Worm (Caenorhabditis elegans) whole organism, mixed stage, embryonic: ENCODE data around the gene F54B11.9.
A peak's percentile ranks its signal among the peaks of the same experiment; 100 is the strongest.

ENCODE experiments used
- M03D4.4 ChIP-seq: sonication (generic microtip); optimal IDR thresholded peaks from 2 replicates; lab custom pipeline; 2017; ENCODE audit warnings: mild to moderate bottlenecking, missing genetic modification characterization, missing compliant biosample characterization
- bed-3 ChIP-seq: fragments of 200-800 bp; sonication (Bioruptor generic); optimal IDR thresholded peaks from 3 replicates; lab custom pipeline; 2018; ENCODE audit warnings: mild to moderate bottlenecking, missing genetic modification characterization, moderate library complexity, missing compliant biosample characterization
- blmp-1 ChIP-seq: fragments of 150-350 bp; optimal IDR thresholded peaks from 2 replicates; lab custom pipeline; 2014; ENCODE audit warnings: missing biosample characterization, missing genetic modification characterization
- ceh-39 ChIP-seq: fragments of 150-350 bp; optimal IDR thresholded peaks from 2 replicates; lab custom pipeline; 2014; ENCODE audit warnings: missing biosample characterization, missing genetic modification characterization
- ceh-43 ChIP-seq: fragments of 200-800 bp; sonication (Bioruptor generic); optimal IDR thresholded peaks from 2 replicates; lab custom pipeline; 2018; ENCODE audit warnings: mild to moderate bottlenecking, missing genetic modification characterization, moderate library complexity, missing compliant biosample characterization
- ceh-83 ChIP-seq: fragments of 200-800 bp; sonication (Bioruptor generic); optimal IDR thresholded peaks from 2 replicates; lab custom pipeline; 2018; ENCODE audit warnings: mild to moderate bottlenecking, missing genetic modification characterization, missing compliant biosample characterization
- ces-1 ChIP-seq: fragments of 150-350 bp; optimal IDR thresholded peaks from 2 replicates; lab custom pipeline; 2014; ENCODE audit warnings: missing biosample characterization, missing genetic modification reagents, missing genetic modification characterization
- drap-1 ChIP-seq: fragments of 200-800 bp; sonication (Bioruptor generic); optimal IDR thresholded peaks from 3 replicates; lab custom pipeline; 2018; ENCODE audit warnings: mild to moderate bottlenecking, missing genetic modification characterization, missing compliant biosample characterization
- elt-3 ChIP-seq: fragments of 150-350 bp; optimal IDR thresholded peaks from 2 replicates; lab custom pipeline; 2014; ENCODE audit warnings: missing biosample characterization, missing genetic modification characterization
- flh-1 ChIP-seq: fragments of 200-800 bp; sonication (Bioruptor generic); optimal IDR thresholded peaks from 2 replicates; lab custom pipeline; 2018; ENCODE audit warnings: mild to moderate bottlenecking, missing genetic modification characterization, moderate library complexity, missing compliant biosample characterization
- hlh-1 ChIP-seq: fragments of 150-350 bp; optimal IDR thresholded peaks from 2 replicates; lab custom pipeline; 2014; ENCODE audit warnings: missing biosample characterization, missing genetic modification reagents, missing genetic modification characterization
- lin-13 ChIP-seq: fragments of 150-350 bp; optimal IDR thresholded peaks from 2 replicates; lab custom pipeline; 2014; ENCODE audit warnings: missing biosample characterization, missing genetic modification characterization
- lin-32 ChIP-seq: fragments of 200-800 bp; sonication (Bioruptor generic); optimal IDR thresholded peaks from 2 replicates; lab custom pipeline; 2018; ENCODE audit warnings: mild to moderate bottlenecking, missing genetic modification characterization, missing compliant biosample characterization
- lsy-2 ChIP-seq: fragments of 150-350 bp; optimal IDR thresholded peaks from 2 replicates; lab custom pipeline; 2014; ENCODE audit warnings: missing biosample characterization, missing genetic modification characterization
- mab-5 ChIP-seq: fragments of 150-350 bp; optimal IDR thresholded peaks from 2 replicates; lab custom pipeline; 2014; ENCODE audit warnings: missing biosample characterization, missing genetic modification characterization
- mep-1 ChIP-seq: fragments of 150-350 bp; optimal IDR thresholded peaks from 2 replicates; lab custom pipeline; 2017; ENCODE audit warnings: missing biosample characterization, missing genetic modification reagents, missing genetic modification characterization, inconsistent platforms
- mls-2 ChIP-seq: sonication (generic microtip); optimal IDR thresholded peaks from 2 replicates; lab custom pipeline; 2016; ENCODE audit warnings: mild to moderate bottlenecking, missing genetic modification characterization, moderate library complexity, missing compliant biosample characterization
- nhr-2 ChIP-seq: fragments of 150-350 bp; optimal IDR thresholded peaks from 2 replicates; lab custom pipeline; 2014; ENCODE audit warnings: missing biosample characterization, missing genetic modification characterization
- nhr-237 ChIP-seq: fragments of 150-350 bp; optimal IDR thresholded peaks from 2 replicates; lab custom pipeline; 2014; ENCODE audit warnings: missing biosample characterization, missing genetic modification characterization
- nhr-28 ChIP-seq: fragments of 150-350 bp; optimal IDR thresholded peaks from 2 replicates; lab custom pipeline; 2014; ENCODE audit warnings: missing biosample characterization, missing genetic modification characterization
- nhr-76 ChIP-seq: sonication (generic microtip); optimal IDR thresholded peaks from 2 replicates; lab custom pipeline; 2017; ENCODE audit warnings: missing biosample characterization, missing genetic modification characterization
- pha-4 ChIP-seq: fragments of 150-350 bp; optimal IDR thresholded peaks from 2 replicates; lab custom pipeline; 2018; ENCODE audit warnings: missing biosample characterization, missing genetic modification reagents, missing genetic modification characterization
- sem-2 ChIP-seq: fragments of 200-800 bp; sonication (Bioruptor generic); optimal IDR thresholded peaks from 2 replicates; lab custom pipeline; 2018; ENCODE audit warnings: mild to moderate bottlenecking, missing genetic modification characterization, missing compliant biosample characterization
- snpc-4 ChIP-seq: fragments of 150-350 bp; optimal IDR thresholded peaks from 2 replicates; lab custom pipeline; 2014; ENCODE audit warnings: missing biosample characterization, missing genetic modification characterization
- sptf-1 ChIP-seq: sonication (generic microtip); optimal IDR thresholded peaks from 2 replicates; lab custom pipeline; 2017; ENCODE audit warnings: mild to moderate bottlenecking, missing genetic modification characterization, moderate library complexity, missing compliant biosample characterization
- tbx-8 ChIP-seq: fragments of 200-800 bp; sonication (Bioruptor generic); optimal IDR thresholded peaks from 2 replicates; lab custom pipeline; 2018; ENCODE audit warnings: mild to moderate bottlenecking, missing genetic modification characterization, moderate library complexity, missing compliant biosample characterization
- unc-120 ChIP-seq: sonication (generic microtip); optimal IDR thresholded peaks from 2 replicates; lab custom pipeline; 2017; ENCODE audit warnings: missing genetic modification characterization, missing compliant biosample characterization; ENCODE audit not compliant: poor library complexity, severe bottlenecking
- unc-39 ChIP-seq: fragments of 150-350 bp; optimal IDR thresholded peaks from 2 replicates; lab custom pipeline; 2014; ENCODE audit warnings: missing biosample characterization, missing genetic modification characterization
- unc-62 ChIP-seq: fragments of 150-350 bp; optimal IDR thresholded peaks from 2 replicates; lab custom pipeline; 2014; ENCODE audit warnings: missing biosample characterization, missing genetic modification reagents, missing genetic modification characterization
- ztf-11 ChIP-seq: fragments of 150-350 bp; optimal IDR thresholded peaks from 2 replicates; lab custom pipeline; 2014; ENCODE audit warnings: missing biosample characterization, missing genetic modification characterization

F54B11.9 gene

DNA sequence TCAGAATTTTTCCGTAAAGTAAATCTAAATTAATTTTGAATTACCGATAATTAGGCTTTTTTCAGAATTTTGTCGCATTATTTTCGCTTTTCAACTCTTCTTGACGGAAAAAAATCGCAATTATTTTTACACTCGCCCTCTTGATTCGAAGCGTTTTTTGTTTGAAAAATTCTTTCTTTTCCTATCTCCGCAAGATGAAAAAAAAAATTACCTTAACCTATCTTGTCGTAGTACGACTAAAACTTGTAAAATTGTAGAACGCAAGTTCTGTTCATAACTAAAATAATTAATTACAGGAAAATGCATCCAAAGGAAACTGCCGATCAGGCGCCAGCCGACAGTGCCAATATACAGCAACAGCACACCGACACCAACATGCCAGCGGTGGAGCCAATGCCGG is 5.2 kb upstream of the F54B11.9 start, which contains the start of gene F54B11.7:
F54B11.7 (plus strand) TSS at position 301 of the 400 bp plus-strand sequence.
- no peak for TF ChIP-seq ces-1
- no peak for TF ChIP-seq unc-62 (GFP tag; lab: Kevin White, UChicago)
- no peak for TF ChIP-seq nhr-28
- TF ChIP-seq ceh-83 = no peak
- TF ChIP-seq ceh-43 (GFP tag; lab: Kevin White, UChicago) = no peak
- TF ChIP-seq drap-1 (GFP tag; lab: Kevin White, UChicago) = no peak
- TF ChIP-seq lsy-2 (tag; lab: Kevin White, UChicago) = no peak

DNA sequence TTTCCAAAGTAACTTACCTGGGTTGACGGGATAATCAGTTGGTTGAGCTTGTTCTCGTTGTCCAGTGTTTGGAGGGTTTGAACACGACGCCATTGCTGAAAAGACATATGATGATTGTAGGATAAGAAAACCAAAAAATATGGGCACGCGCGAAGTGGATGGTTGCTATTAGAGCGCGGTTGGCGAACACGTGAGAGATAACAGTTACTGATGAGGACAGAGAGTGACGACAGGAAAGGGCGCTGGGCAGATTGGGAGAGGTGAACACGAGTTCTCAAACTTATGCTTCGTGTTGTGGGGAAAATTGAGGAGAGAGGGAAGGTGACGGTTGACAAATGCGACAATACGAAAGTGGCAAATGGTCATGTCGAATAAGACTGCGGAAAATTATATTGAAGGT is 1.5 kb upstream of the F54B11.9 start, which contains the start of gene F54B11.8:
F54B11.8 (minus strand) TSS at position 101 of the 400 bp plus-strand sequence.
- no peak for TF ChIP-seq hlh-1 (tag; lab: Kevin White, UChicago)
- TF ChIP-seq bed-3 (GFP tag; lab: Kevin White, UChicago) = no peak
- TF ChIP-seq ceh-83 = no peak
- TF ChIP-seq sem-2 (GFP tag; lab: Kevin White, UChicago) = no peak
- TF ChIP-seq unc-120 = no peak
- TF ChIP-seq sptf-1 = no peak
- no peak for TF ChIP-seq mls-2 (tag; lab: Kevin White, UChicago)

DNA sequence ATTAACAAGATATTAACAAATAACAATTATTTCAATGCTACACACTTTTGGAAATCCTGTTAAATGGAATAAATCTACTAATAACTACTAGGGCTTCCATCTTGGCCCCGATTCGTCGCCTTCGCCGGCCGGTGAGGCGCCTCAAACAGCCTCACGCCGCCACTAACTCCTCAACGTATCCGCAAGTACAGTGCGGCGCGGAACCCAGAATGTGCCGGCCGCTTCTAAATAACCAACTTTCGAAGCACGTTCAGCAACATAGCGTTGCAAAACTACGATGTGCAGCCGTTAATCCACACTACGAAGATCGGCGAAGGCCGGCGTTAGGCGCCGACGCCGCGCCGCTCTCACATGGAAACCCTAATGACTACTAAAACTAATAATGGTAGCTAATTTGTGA is 487 bp downstream of the F54B11.9 start:
- TF ChIP-seq nhr-237 (tag; lab: Kevin White, UChicago) (no peak), blmp-1 (tag; lab: Kevin White, UChicago) (no peak), nhr-76 (tag; lab: Kevin White, UChicago) (no peak), sptf-1 (no peak), elt-3 (tag; lab: Kevin White, UChicago) (no peak), lin-32 (GFP tag; lab: Kevin White, UChicago) (no peak), unc-62 (GFP tag; lab: Kevin White, UChicago) (no peak), mep-1 (tag; lab: Kevin White, UChicago) (no peak), flh-1 (GFP tag; lab: Kevin White, UChicago) (no peak), ceh-43 (GFP tag; lab: Kevin White, UChicago) (no peak), unc-39 (tag; lab: Kevin White, UChicago) (no peak), tbx-8 (GFP tag; lab: Kevin White, UChicago) (no peak), lsy-2 (tag; lab: Kevin White, UChicago) (no peak), mab-5 (tag; lab: Kevin White, UChicago) (no peak), snpc-4 (tag; lab: Kevin White, UChicago) (no peak), ces-1 (no peak), ceh-83 (no peak), nhr-2 (tag; lab: Kevin White, UChicago) (no peak), nhr-28 (no peak), hlh-1 (tag; lab: Kevin White, UChicago) (no peak)
- TF ChIP-seq, all 35 proteins: peak for 0

- no peak for TF ChIP-seq snpc-4 (tag; lab: Kevin White, UChicago)
- peak; percentile 48 for TF ChIP-seq ces-1
Observed at ce11 chrX:13610040-13610439, 4.7 kb downstream of the F54B11.9 start.

DNA sequence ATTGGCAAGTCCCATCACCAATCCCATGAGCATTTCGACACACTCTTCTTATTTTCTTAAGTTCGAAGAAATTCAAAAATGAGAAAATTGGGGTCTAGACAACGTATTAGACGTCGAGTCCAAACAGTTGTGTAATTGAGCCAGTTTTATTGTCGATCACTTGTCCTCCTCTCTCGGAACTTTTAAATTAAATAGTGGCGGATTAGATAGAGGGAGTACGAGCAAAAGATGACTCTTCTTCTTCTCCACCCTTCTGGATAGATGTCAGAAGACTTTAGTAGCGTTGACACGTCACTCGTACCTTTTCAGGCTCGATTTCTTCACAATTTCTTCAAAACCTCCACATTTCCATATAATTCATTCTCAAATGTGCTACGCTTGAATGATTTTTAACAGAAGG is 9.8 kb downstream of the F54B11.9 start:
- TF ChIP-seq blmp-1 (tag; lab: Kevin White, UChicago) = no peak
- TF ChIP-seq ces-1 = peak; percentile 35

- no peak for TF ChIP-seq ztf-11 (tag; lab: Kevin White, UChicago)
- TF ChIP-seq hlh-1 (tag; lab: Kevin White, UChicago) = no peak
- no peak for TF ChIP-seq mep-1 (tag; lab: Kevin White, UChicago)
- TF ChIP-seq bed-3 (GFP tag; lab: Kevin White, UChicago) = no peak
- TF ChIP-seq ceh-83 = no peak
- no peak for TF ChIP-seq pha-4 (tag; lab: Kevin White, UChicago)
- no peak for TF ChIP-seq elt-3 (tag; lab: Kevin White, UChicago)
- no peak for TF ChIP-seq sptf-1
- TF ChIP-seq lin-13 (tag; lab: Kevin White, UChicago) = no peak
- no peak for TF ChIP-seq ceh-39 (tag; lab: Kevin White, UChicago)
- TF ChIP-seq M03D4.4 (tag; lab: Kevin White, UChicago) = no peak
- no peak for TF ChIP-seq blmp-1 (tag; lab: Kevin White, UChicago)
- no peak for TF ChIP-seq ces-1
- TF ChIP-seq unc-62 (GFP tag; lab: Kevin White, UChicago) = no peak
- no peak for TF ChIP-seq nhr-2 (tag; lab: Kevin White, UChicago)
- TF ChIP-seq sem-2 (GFP tag; lab: Kevin White, UChicago) = no peak
- TF ChIP-seq nhr-237 (tag; lab: Kevin White, UChicago) = no peak
- no peak for TF ChIP-seq lsy-2 (tag; lab: Kevin White, UChicago)
Observed at ce11 chrX:13618574-13618973, 13.2 kb downstream of the F54B11.9 start, which contains the start of gene nlp-53. nlp-53 (plus strand) TSS chrX:13618874.
